Fruit fly (Drosophila melanogaster) whole organism, adult: Measurements from ENCODE around the gene mRpL14.

Experiments used
- CG14711 ChIP-seq: fragments of 200-800 bp; sonication (Bioruptor generic); optimal IDR thresholded peaks from 2 replicates; lab custom pipeline; 2018; ENCODE audit warnings: missing biosample characterization, mild to moderate bottlenecking, missing genetic modification characterization, moderate library complexity
- CG1620 ChIP-seq: fragments of 200-800 bp; sonication (Bioruptor generic); optimal IDR thresholded peaks from 2 replicates; lab custom pipeline; 2016; ENCODE audit warnings: missing biosample characterization, missing genetic modification characterization
- CG5204 ChIP-seq: fragments of 200-800 bp; sonication (Bioruptor generic); optimal IDR thresholded peaks from 2 replicates; lab custom pipeline; 2016; ENCODE audit warnings: missing biosample characterization, missing genetic modification characterization
- CG7101 ChIP-seq: fragments of 200-800 bp; sonication (Bioruptor generic); optimal IDR thresholded peaks from 2 replicates; lab custom pipeline; 2018; ENCODE audit warnings: missing biosample characterization, mild to moderate bottlenecking, missing genetic modification characterization, moderate library complexity
- Crg-1 ChIP-seq: fragments of 200-800 bp; sonication (Bioruptor generic); optimal IDR thresholded peaks from 2 replicates; lab custom pipeline; 2016; ENCODE audit warnings: missing biosample characterization, missing genetic modification characterization
- Hr96 ChIP-seq: fragments of 200-800 bp; sonication (Bioruptor generic); optimal IDR thresholded peaks from 2 replicates; lab custom pipeline; 2016; ENCODE audit warnings: missing biosample characterization, missing genetic modification characterization
- Mnt ChIP-seq: fragments of 200-800 bp; sonication (Bioruptor generic); optimal IDR thresholded peaks from 2 replicates; lab custom pipeline; 2016; ENCODE audit warnings: missing biosample characterization, mild to moderate bottlenecking, missing genetic modification characterization
- bab1 ChIP-seq: fragments of 200-800 bp; sonication (Bioruptor generic); optimal IDR thresholded peaks from 3 replicates; lab custom pipeline; 2019; ENCODE audit warnings: missing biosample characterization, mild to moderate bottlenecking, missing genetic modification characterization, moderate library complexity
- cnc ChIP-seq, 2 experiments: fragments of >200 bp; optimal IDR thresholded peaks; 2 replicates each; lab custom pipeline; 2017
- kay ChIP-seq: fragments of 200-800 bp; sonication (Bioruptor generic); peaks from one replicate; lab custom pipeline; 2016; ENCODE audit warnings: missing biosample characterization, missing genetic modification characterization, borderline replicate concordance
- ovo ChIP-seq: fragments of 200-800 bp; sonication (Bioruptor generic); optimal IDR thresholded peaks from 2 replicates; lab custom pipeline; 2016; ENCODE audit warnings: missing biosample characterization, missing genetic modification characterization
- pad ChIP-seq: fragments of 200-800 bp; sonication (Bioruptor generic); optimal IDR thresholded peaks from 3 replicates; lab custom pipeline; 2017; ENCODE audit warnings: missing biosample characterization, missing genetic modification characterization, mild to moderate bottlenecking, moderate library complexity, missing genetic modification reagents
- tj ChIP-seq: fragments of 200-800 bp; sonication (Bioruptor generic); optimal IDR thresholded peaks from 3 replicates; lab custom pipeline; 2017; ENCODE audit warnings: missing biosample characterization, mild to moderate bottlenecking, missing genetic modification characterization, moderate library complexity
- toe ChIP-seq: fragments of 200-800 bp; sonication (Bioruptor generic); optimal IDR thresholded peaks from 2 replicates; lab custom pipeline; 2016; ENCODE audit warnings: missing biosample characterization, missing genetic modification characterization

dm6 chrX:2294474-2295434, 49.7 kb downstream of the mRpL14 start:
- TF ChIP-seq tj = peak; percentile 44
- TF ChIP-seq cnc (optimal IDR thresholded peaks at IDR 0.05; lab: Kevin White, UChicago) = no peak
- TF ChIP-seq CG5204 (GFP tag; lab: Kevin White, UChicago) = no peak
- no peak for TF ChIP-seq Crg-1 (GFP tag; lab: Kevin White, UChicago)
- TF ChIP-seq toe = no peak
- no peak for TF ChIP-seq ovo
- no peak for TF ChIP-seq kay (GFP tag; lab: Kevin White, UChicago)
- TF ChIP-seq CG7101 = peak; percentile 42
- peak; percentile 39 for TF ChIP-seq Mnt (GFP tag; lab: Kevin White, UChicago)
- no peak for TF ChIP-seq Hr96 (GFP tag; lab: Kevin White, UChicago)
- peak; percentile 47 for TF ChIP-seq CG14711
- peak; percentile 50 for TF ChIP-seq bab1 (GFP tag; lab: Kevin White, UChicago)
- no peak for TF ChIP-seq CG1620 (GFP tag; lab: Kevin White, UChicago)
- peak; percentile 61 for TF ChIP-seq pad (GFP tag; lab: Kevin White, UChicago)
